Fruit fly (Drosophila melanogaster) whole organism, embryonic: Measurements from ENCODE around the gene CG10137.

Experiments used
- ATbp ChIP-seq: fragments of 200-800 bp; sonication (Bioruptor generic); optimal IDR thresholded peaks from 2 replicates; lab custom pipeline; 2017; ENCODE audit warnings: missing biosample characterization, mild to moderate bottlenecking, missing genetic modification characterization, missing genetic modification reagents
- Atf3 ChIP-seq: fragments of 200-800 bp; sonication (Bioruptor generic); optimal IDR thresholded peaks from 3 replicates; lab custom pipeline; 2016; ENCODE audit warnings: missing biosample characterization, missing genetic modification characterization
- CG10274 ChIP-seq: fragments of 200-800 bp; sonication (Bioruptor generic); optimal IDR thresholded peaks from 3 replicates; lab custom pipeline; 2017; ENCODE audit warnings: missing biosample characterization, mild to moderate bottlenecking, missing genetic modification characterization
- CG10321 ChIP-seq: fragments of 200-800 bp; sonication (Bioruptor generic); IDR thresholded peaks from 2 replicates; pipeline ENCODE4 v1.3.6; 2022; ENCODE audit warnings: missing biosample characterization, missing genetic modification characterization
- CG12391 ChIP-seq: fragments of 200-800 bp; sonication (Bioruptor generic); optimal IDR thresholded peaks from 3 replicates; lab custom pipeline; 2018; ENCODE audit warnings: missing biosample characterization, mild to moderate bottlenecking, missing genetic modification characterization, moderate library complexity
- CG16813 ChIP-seq: fragments of 200-800 bp; sonication (Bioruptor generic); IDR thresholded peaks from 3 replicates; pipeline ENCODE4 v1.3.6; 2022; ENCODE audit warnings: missing biosample characterization, missing genetic modification characterization; ENCODE audit not compliant: partially characterized antibody
- CG18262 ChIP-seq: fragments of 200-800 bp; optimal IDR thresholded peaks from 3 replicates; lab custom pipeline; 2019; ENCODE audit warnings: missing biosample characterization, mild to moderate bottlenecking, missing genetic modification characterization, moderate library complexity
- CG3065 ChIP-seq: fragments of 200-800 bp; sonication (Bioruptor generic); optimal IDR thresholded peaks from 2 replicates; lab custom pipeline; 2016; ENCODE audit warnings: missing biosample characterization, missing genetic modification characterization
- CG31224 ChIP-seq: fragments of 200-800 bp; sonication (Bioruptor generic); IDR thresholded peaks from 2 replicates; pipeline ENCODE4 v1.3.6; 2022; ENCODE audit warnings: missing biosample characterization, missing genetic modification characterization
- CG32767 ChIP-seq: fragments of 200-800 bp; sonication (Bioruptor generic); IDR thresholded peaks from 2 replicates; pipeline ENCODE4 v1.3.6; 2022; ENCODE audit warnings: missing biosample characterization, missing genetic modification characterization
- CG3407 ChIP-seq: fragments of 200-800 bp; sonication (Bioruptor generic); optimal IDR thresholded peaks from 2 replicates; lab custom pipeline; 2018; ENCODE audit warnings: missing biosample characterization, mild to moderate bottlenecking, missing genetic modification characterization
- CG3726 ChIP-seq: fragments of 200-800 bp; sonication (Bioruptor generic); IDR thresholded peaks from 3 replicates; pipeline ENCODE4, ENCODE4 v1.3.6; 2022; ENCODE audit warnings: missing biosample characterization, missing genetic modification characterization
- CG3838 ChIP-seq: fragments of 200-800 bp; sonication (Bioruptor generic); optimal IDR thresholded peaks from 3 replicates; lab custom pipeline; 2016; ENCODE audit warnings: missing biosample characterization, missing genetic modification characterization
- CG4730 ChIP-seq: fragments of 200-800 bp; sonication (Bioruptor generic); IDR thresholded peaks from 2 replicates; pipeline ENCODE4 v1.3.6; 2022; ENCODE audit warnings: missing biosample characterization, missing genetic modification characterization
- CG6654 ChIP-seq: fragments of 200-800 bp; sonication (Bioruptor generic); optimal IDR thresholded peaks from 2 replicates; lab custom pipeline; 2017; ENCODE audit warnings: missing biosample characterization, mild to moderate bottlenecking, missing genetic modification characterization
- CG8089 ChIP-seq: fragments of 200-800 bp; sonication (Bioruptor generic); optimal IDR thresholded peaks from 3 replicates; lab custom pipeline; 2016; ENCODE audit warnings: missing biosample characterization, missing genetic modification characterization
- CG9437 ChIP-seq: fragments of 200-800 bp; sonication (Bioruptor generic); optimal IDR thresholded peaks from 2 replicates; lab custom pipeline; 2018; ENCODE audit warnings: missing biosample characterization, mild to moderate bottlenecking, missing genetic modification characterization
- Dip3 ChIP-seq: fragments of 200-800 bp; sonication (Bioruptor generic); optimal IDR thresholded peaks from 3 replicates; lab custom pipeline; 2016; ENCODE audit warnings: missing biosample characterization, missing genetic modification characterization
- Drgx ChIP-seq: fragments of 200-800 bp; sonication (Bioruptor generic); IDR thresholded peaks from 2 replicates; pipeline ENCODE4 v1.3.6; 2022; ENCODE audit warnings: missing biosample characterization, missing genetic modification characterization
- E2f1 ChIP-seq: fragments of 200-800 bp; sonication (Bioruptor generic); IDR thresholded peaks from 2 replicates; pipeline ENCODE4 v1.3.6; 2022; ENCODE audit warnings: missing biosample characterization, missing genetic modification characterization
- HHEX ChIP-seq: fragments of 200-800 bp; sonication (Bioruptor generic); optimal IDR thresholded peaks from 3 replicates; lab custom pipeline; 2017; ENCODE audit warnings: missing biosample characterization, mild to moderate bottlenecking, missing genetic modification characterization, missing genetic modification reagents
- Hr3 ChIP-seq: fragments of 200-800 bp; sonication (Bioruptor generic); optimal IDR thresholded peaks from 3 replicates; lab custom pipeline; 2016; ENCODE audit warnings: missing biosample characterization, missing genetic modification characterization
- Hr78 ChIP-seq, 2 experiments: fragments of 200-800 bp in 1 of 2; fragments of >200 bp in 1 of 2; sonication (Bioruptor generic) in 1 of 2; optimal IDR thresholded peaks; 2 replicates each; lab custom pipeline; 2017 to 2019; ENCODE audit warnings: missing biosample characterization in 2 of 2, missing genetic modification characterization in 2 of 2, mild to moderate bottlenecking in 1 of 2, moderate library complexity in 1 of 2
- Mes4 ChIP-seq: fragments of 200-800 bp; sonication (Bioruptor generic); optimal IDR thresholded peaks from 2 replicates; lab custom pipeline; 2016; ENCODE audit warnings: missing biosample characterization, missing genetic modification characterization
- NC2β ChIP-seq: fragments of 200-800 bp; sonication (Bioruptor generic); optimal IDR thresholded peaks from 2 replicates; lab custom pipeline; 2016; ENCODE audit warnings: missing biosample characterization, missing genetic modification characterization
- Nf-YB ChIP-seq: fragments of 200-800 bp; sonication (Bioruptor generic); optimal IDR thresholded peaks from 3 replicates; lab custom pipeline; 2019; ENCODE audit warnings: missing biosample characterization, mild to moderate bottlenecking, missing genetic modification characterization, moderate library complexity
- PHDP ChIP-seq: fragments of 200-800 bp; sonication (Bioruptor generic); optimal IDR thresholded peaks from 3 replicates; lab custom pipeline; 2018; ENCODE audit warnings: missing biosample characterization, mild to moderate bottlenecking, missing genetic modification characterization, moderate library complexity
- Sox102F ChIP-seq: fragments of 200-800 bp; sonication (Bioruptor generic); optimal IDR thresholded peaks from 2 replicates; lab custom pipeline; 2018; ENCODE audit warnings: missing biosample characterization, mild to moderate bottlenecking, missing genetic modification characterization, moderate library complexity
- TFAM ChIP-seq: fragments of 200-800 bp; sonication (Bioruptor generic); optimal IDR thresholded peaks from 2 replicates; lab custom pipeline; 2017; ENCODE audit warnings: missing biosample characterization, missing genetic modification characterization, inconsistent platforms
- aop ChIP-seq: fragments of 200-800 bp; sonication (Bioruptor generic); IDR thresholded peaks from 2 replicates; pipeline ENCODE4 v1.3.6; 2022; ENCODE audit warnings: missing biosample characterization, missing genetic modification characterization
- az2 ChIP-seq: fragments of 200-800 bp; sonication (Bioruptor generic); optimal IDR thresholded peaks from 3 replicates; lab custom pipeline; 2016; ENCODE audit warnings: missing biosample characterization, missing genetic modification characterization
- bcd ChIP-seq: fragments of 200-800 bp; sonication (Bioruptor generic); optimal IDR thresholded peaks from 2 replicates; lab custom pipeline; 2017; ENCODE audit warnings: missing biosample characterization, mild to moderate bottlenecking, missing genetic modification characterization
- chinmo ChIP-seq: fragments of 200-800 bp; sonication (Bioruptor generic); IDR thresholded peaks from 4 replicates; pipeline ENCODE4 v1.3.6; 2022; ENCODE audit warnings: missing biosample characterization, missing genetic modification characterization; ENCODE audit not compliant: partially characterized antibody
- esg ChIP-seq: fragments of 200-800 bp; sonication (Bioruptor generic); conservative IDR thresholded peaks from 2 replicates; pipeline ENCODE4 v1.3.6; 2022; ENCODE audit warnings: missing biosample characterization, missing genetic modification characterization
- gcm ChIP-seq: fragments of 200-800 bp; sonication (Bioruptor generic); optimal IDR thresholded peaks from 2 replicates; lab custom pipeline; 2019; ENCODE audit warnings: missing biosample characterization, mild to moderate bottlenecking, missing genetic modification characterization, moderate library complexity
- gfzf ChIP-seq: fragments of 200-800 bp; sonication (Bioruptor generic); optimal IDR thresholded peaks from 2 replicates; lab custom pipeline; 2016; ENCODE audit warnings: missing biosample characterization, mild to moderate bottlenecking, missing genetic modification characterization, moderate library complexity
- phol ChIP-seq: fragments of 200-800 bp; sonication (Bioruptor generic); optimal IDR thresholded peaks from 3 replicates; lab custom pipeline; 2018; ENCODE audit warnings: missing biosample characterization, mild to moderate bottlenecking, missing genetic modification characterization, moderate library complexity
- so ChIP-seq: fragments of 200-800 bp; sonication (Bioruptor generic); IDR thresholded peaks from 3 replicates; pipeline ENCODE4 v1.3.6; 2022; ENCODE audit warnings: missing biosample characterization, missing genetic modification characterization
- ssp ChIP-seq: fragments of 200-800 bp; sonication (Bioruptor generic); IDR thresholded peaks from 2 replicates; pipeline ENCODE4 v1.3.6; 2022; ENCODE audit warnings: missing biosample characterization, missing genetic modification characterization
- sug ChIP-seq: fragments of 200-800 bp; optimal IDR thresholded peaks from 2 replicates; lab custom pipeline; 2019; ENCODE audit warnings: missing biosample characterization, mild to moderate bottlenecking, missing genetic modification characterization, moderate library complexity
- tgo ChIP-seq: fragments of 200-800 bp; sonication (Bioruptor generic); IDR thresholded peaks from 3 replicates; pipeline ENCODE4 v1.3.6; 2022; ENCODE audit warnings: missing biosample characterization, missing genetic modification characterization
- unc-4 ChIP-seq: fragments of 200-800 bp; sonication (Bioruptor generic); IDR thresholded peaks from 2 replicates; pipeline ENCODE4 v1.3.6; 2022; ENCODE audit warnings: missing biosample characterization, missing genetic modification characterization; ENCODE audit not compliant: partially characterized antibody
- vnd ChIP-seq: fragments of 200-800 bp; sonication (Bioruptor generic); IDR thresholded peaks from 3 replicates; pipeline ENCODE4 v1.3.6; 2022; ENCODE audit warnings: missing biosample characterization, missing genetic modification characterization; ENCODE audit not compliant: partially characterized antibody
- wor ChIP-seq: fragments of 200-800 bp; sonication (Bioruptor generic); IDR thresholded peaks from 2 replicates; pipeline ENCODE4 v1.3.6; 2022; ENCODE audit warnings: missing biosample characterization, missing genetic modification characterization
- zf30C ChIP-seq: fragments of 200-800 bp; sonication (Bioruptor generic); optimal IDR thresholded peaks from 3 replicates; lab custom pipeline; 2018; ENCODE audit warnings: missing biosample characterization, mild to moderate bottlenecking, missing genetic modification characterization
- zfh1 ChIP-seq: fragments of 200-800 bp; sonication (Bioruptor generic); IDR thresholded peaks from 3 replicates; pipeline ENCODE4 v1.3.6; 2022; ENCODE audit warnings: missing biosample characterization, missing genetic modification characterization

The CG10137 gene

DNA sequence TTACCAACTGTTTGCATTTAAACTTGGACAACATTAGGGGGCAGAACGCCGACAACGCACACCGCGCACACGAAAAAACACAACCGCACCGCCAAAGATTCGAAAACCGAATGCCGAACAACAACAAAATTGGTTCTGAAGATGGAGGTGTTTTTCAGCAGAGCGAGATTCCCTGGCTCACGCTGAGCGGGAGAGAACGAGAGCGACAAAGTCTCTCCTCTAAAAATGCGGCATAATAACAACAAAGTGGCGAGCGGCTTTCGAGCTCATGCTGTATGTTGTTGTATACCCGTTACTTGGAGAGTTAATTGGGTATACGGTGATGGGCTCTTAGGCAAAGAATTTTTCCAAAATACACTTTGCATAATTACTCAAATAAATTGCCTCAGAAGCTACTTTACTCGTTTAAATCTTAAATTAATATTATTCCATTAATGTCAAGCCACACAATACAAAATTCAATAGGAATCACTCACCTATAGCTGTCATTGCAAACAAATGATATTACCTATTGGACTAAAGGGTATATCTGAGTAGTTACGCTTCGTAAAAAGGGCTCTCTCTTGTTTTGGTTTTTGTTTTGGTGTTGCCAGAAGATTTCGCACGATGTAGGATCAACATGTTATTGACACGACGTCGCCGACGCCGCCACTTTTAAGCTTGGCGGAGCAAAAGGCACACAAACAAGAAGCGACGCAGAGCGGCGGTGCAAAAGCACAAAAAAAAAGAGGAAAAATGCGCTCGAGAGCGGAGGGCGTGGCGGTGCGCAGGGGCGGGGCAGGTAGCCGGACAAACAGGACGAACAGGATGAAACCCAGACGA lies 46.2 kb downstream of the CG10137 start (continued):
- TF ChIP-seq CG3726 (GFP tag; lab: Robert Waterston, UW) (no peak), Hr3 (peak; percentile 61), CG3065 (no peak), so (GFP tag; lab: Robert Waterston, UW) (0 out of 3 replicates have a peak, but pooled peaks have one; percentile 58), phol (tag; lab: Kevin White, UChicago) (peak; percentile 62), CG9437 (peak; percentile 2), Dip3 (GFP tag; lab: Kevin White, UChicago) (peak; percentile 60), esg (GFP tag; lab: Robert Waterston, UW) (peak; percentile 56)

DNA sequence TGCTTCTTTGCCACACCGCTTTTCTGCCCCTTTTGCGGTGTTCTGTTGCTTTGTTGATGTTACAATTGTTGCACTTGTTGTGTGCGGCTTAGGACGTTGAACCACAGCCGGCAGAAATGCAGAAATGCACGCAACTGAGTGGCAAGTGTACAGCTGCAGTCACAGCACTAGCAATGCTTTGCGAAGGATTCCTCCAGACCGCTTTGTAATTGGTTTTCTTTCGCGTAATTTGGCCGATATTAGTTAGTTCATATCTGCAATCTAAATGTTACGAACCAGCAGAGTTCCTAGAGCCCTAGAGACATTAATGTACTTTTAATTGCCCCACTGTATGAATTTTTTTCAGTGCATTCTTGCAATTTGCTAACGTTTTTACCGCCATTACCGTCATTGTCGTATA lies 47.9 kb downstream of the CG10137 start:
- TF ChIP-seq az2 (no peak), HHEX (GFP tag; lab: Kevin White, UChicago) (no peak), Drgx (0 out of 2 replicates have a peak, but pooled peaks have one; percentile 15), vnd (GFP tag; lab: Robert Waterston, UW) (no peak), Nf-YB (GFP tag; lab: Kevin White, UChicago) (no peak), CG3838 (no peak), wor (GFP tag; lab: Robert Waterston, UW) (no peak), CG6654 (GFP tag; lab: Kevin White, UChicago) (no peak), E2f1 (0 out of 2 replicates have a peak, but pooled peaks have one; percentile 16), chinmo (GFP tag; lab: Robert Waterston, UW) (no peak), Atf3 (GFP tag; lab: Kevin White, UChicago) (no peak), CG3407 (GFP tag; lab: Kevin White, UChicago) (no peak), zf30C (GFP tag; lab: Kevin White, UChicago) (peak; percentile 6)

DNA sequence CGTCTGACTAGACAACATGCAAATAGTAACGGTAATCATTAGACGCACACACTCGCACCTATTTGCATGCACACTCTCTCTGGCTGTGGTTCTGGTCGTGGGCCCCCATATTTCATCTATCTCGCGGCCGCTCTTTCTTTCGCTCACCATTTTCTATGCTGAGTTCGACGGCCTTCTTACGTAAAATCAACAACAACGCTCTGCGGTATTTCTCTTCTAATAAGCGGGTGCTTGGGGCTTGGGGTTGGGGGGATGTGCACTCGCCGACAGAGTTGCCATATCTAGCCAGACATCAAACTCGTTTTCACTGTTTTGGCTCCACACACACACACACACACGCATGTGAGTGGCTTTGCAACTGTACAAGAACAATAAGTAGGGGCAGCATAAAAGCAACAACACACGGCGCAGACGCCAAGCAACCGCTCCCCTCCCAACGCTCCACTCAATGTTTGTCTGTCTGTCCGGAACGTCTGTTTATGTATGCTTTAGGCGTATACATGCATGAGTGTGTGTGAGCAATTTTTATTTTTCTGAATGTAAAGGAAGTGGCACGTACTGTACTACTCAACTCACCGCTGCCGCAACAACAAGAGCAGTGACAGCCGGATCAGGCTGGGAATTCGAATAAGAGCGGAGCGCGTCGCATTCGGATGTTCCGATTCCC lies 48.6 kb downstream of the CG10137 start:
- peak; percentile 58; the same call in 1 of the 2 replicates for TF ChIP-seq CG32767
- TF ChIP-seq CG10274 (GFP tag; lab: Kevin White, UChicago) = no peak
- no peak for TF ChIP-seq zfh1 (GFP tag; lab: Robert Waterston, UW)
- TF ChIP-seq Mes4 (GFP tag; lab: Kevin White, UChicago) = no peak
- peak; percentile 88 for TF ChIP-seq aop (GFP tag; lab: Robert Waterston, UW)
- no peak for TF ChIP-seq tgo (GFP tag; lab: Robert Waterston, UW)
- no peak for TF ChIP-seq CG10321
- TF ChIP-seq CG18262 (tag; lab: Kevin White, UChicago) = no peak
- TF ChIP-seq Sox102F = no peak
- no peak for TF ChIP-seq gfzf (GFP tag; lab: Kevin White, UChicago)
- no peak for TF ChIP-seq CG12391 (tag; lab: Kevin White, UChicago)
- no peak for TF ChIP-seq bcd (GFP tag; lab: Kevin White, UChicago)
- TF ChIP-seq CG16813 (GFP tag; lab: Robert Waterston, UW) = peak; percentile 24; the same call in 1 of the 3 replicates
- TF ChIP-seq Hr78 (GFP tag; optimal IDR thresholded peaks at IDR 0.05; lab: Kevin White, UChicago) = peak in 1 of 2 experiments; percentile 81
- TF ChIP-seq TFAM (GFP tag; lab: Kevin White, UChicago) = no peak
- no peak for TF ChIP-seq sug (tag; lab: Kevin White, UChicago)
- TF ChIP-seq unc-4 (GFP tag; lab: Robert Waterston, UW) = 0 out of 2 replicates have a peak, but pooled peaks have one; percentile 28
- TF ChIP-seq CG4730 = no peak
- peak; percentile 92 for TF ChIP-seq gcm (GFP tag; lab: Kevin White, UChicago)
- no peak for TF ChIP-seq PHDP
- no peak for TF ChIP-seq ssp (GFP tag; lab: Robert Waterston, UW)
- no peak for TF ChIP-seq NC2β
- TF ChIP-seq CG3838 = no peak
- TF ChIP-seq ATbp (GFP tag; lab: Kevin White, UChicago) = peak; percentile 3
- no peak for TF ChIP-seq CG31224 (GFP tag; lab: Robert Waterston, UW)
- TF ChIP-seq CG8089 (GFP tag; lab: Kevin White, UChicago) = no peak
